Worm (Caenorhabditis elegans) whole organism, early embryonic: ENCODE data around the gene C01B10.9.

ENCODE experiments used
- B0310.2 ChIP-seq: sonication (generic microtip); optimal IDR thresholded peaks from 2 replicates; lab custom pipeline; 2016; ENCODE audit warnings: mild to moderate bottlenecking, missing genetic modification characterization, missing compliant biosample characterization
- F13C5.2 ChIP-seq: sonication (generic microtip); optimal IDR thresholded peaks from 2 replicates; lab custom pipeline; 2017; ENCODE audit warnings: mild to moderate bottlenecking, missing genetic modification characterization, inconsistent platforms, missing compliant biosample characterization
- aly-1 ChIP-seq: sonication (generic microtip); optimal IDR thresholded peaks from 2 replicates; lab custom pipeline; 2016; ENCODE audit warnings: missing genetic modification characterization, missing compliant biosample characterization
- ama-1 ChIP-seq: fragments of 150-350 bp; optimal IDR thresholded peaks from 2 replicates; lab custom pipeline; 2014
- ceh-13 ChIP-seq: fragments of 200-800 bp; sonication (Bioruptor generic); optimal IDR thresholded peaks from 2 replicates; lab custom pipeline; 2018; ENCODE audit warnings: mild to moderate bottlenecking, missing genetic modification characterization, missing compliant biosample characterization
- ceh-36 ChIP-seq: sonication (generic microtip); optimal IDR thresholded peaks from 2 replicates; lab custom pipeline; 2016; ENCODE audit warnings: missing genetic modification characterization, inconsistent platforms, missing compliant biosample characterization
- ets-7 ChIP-seq: sonication (generic microtip); optimal IDR thresholded peaks from 2 replicates; lab custom pipeline; 2016; ENCODE audit warnings: missing genotype, missing genetic modification characterization, missing compliant biosample characterization
- flt-1 ChIP-seq: fragments of 200-800 bp; sonication (Bioruptor generic); IDR thresholded peaks from 2 replicates; pipeline ENCODE4 v1.3.6; 2022; ENCODE audit warnings: missing genetic modification characterization, missing compliant biosample characterization
- hmbx-1 ChIP-seq: sonication (generic microtip); optimal IDR thresholded peaks from 2 replicates; lab custom pipeline; 2016; ENCODE audit warnings: mild to moderate bottlenecking, missing genetic modification characterization, missing compliant biosample characterization
- hmg-4 ChIP-seq: fragments of 200-800 bp; sonication (Bioruptor generic); optimal IDR thresholded peaks from 2 replicates; lab custom pipeline; 2018; ENCODE audit warnings: mild to moderate bottlenecking, missing genetic modification characterization, missing compliant biosample characterization
- hnd-1 ChIP-seq: sonication (generic microtip); optimal IDR thresholded peaks from 2 replicates; lab custom pipeline; 2016; ENCODE audit warnings: missing genetic modification characterization, missing compliant biosample characterization
- pes-1 ChIP-seq: fragments of 200-800 bp; sonication (Bioruptor generic); IDR thresholded peaks from 2 replicates; pipeline ENCODE4 v1.3.6; 2022; ENCODE audit warnings: missing genetic modification reagents, missing genetic modification characterization, missing compliant biosample characterization
- scrt-1 ChIP-seq: fragments of 200-800 bp; sonication (Bioruptor generic); IDR thresholded peaks from 2 replicates; pipeline ENCODE4 v1.3.6; 2022; ENCODE audit warnings: missing genetic modification characterization, missing compliant biosample characterization
- sea-1 ChIP-seq: fragments of 200-800 bp; sonication (Bioruptor generic); conservative IDR thresholded peaks from 2 replicates; pipeline ENCODE4 v1.3.6; 2022; ENCODE audit warnings: missing genetic modification characterization, missing compliant biosample characterization
- tbx-11 ChIP-seq: fragments of 200-800 bp; sonication (Bioruptor generic); IDR thresholded peaks from 2 replicates; pipeline ENCODE4 v1.3.6; 2022; ENCODE audit warnings: missing genetic modification characterization, missing compliant biosample characterization
- tbx-37 ChIP-seq: fragments of 200-800 bp; sonication (Bioruptor generic); conservative IDR thresholded peaks from 2 replicates; pipeline ENCODE4 v1.3.6; 2022; ENCODE audit warnings: missing genetic modification reagents, missing genetic modification characterization, missing compliant biosample characterization
- tra-4 ChIP-seq: sonication (generic microtip); optimal IDR thresholded peaks from 2 replicates; lab custom pipeline; 2017; ENCODE audit warnings: missing genetic modification characterization, missing compliant biosample characterization

The C01B10.9 gene

ce11 chrIV:6623390-6623789, 8.6 kb upstream of the C01B10.9 start, which contains the start of gene C01B10.44:
Gene C01B10.44 (plus strand): TSS chrIV:6623690.
- TF ChIP-seq tbx-37 (GFP tag; lab: Robert Waterston, UW) (no peak), tra-4 (tag; lab: Kevin White, UChicago) (no peak), pes-1 (GFP tag; lab: Robert Waterston, UW) (no peak), flt-1 (GFP tag; lab: Robert Waterston, UW) (no peak), ceh-36 (no peak), aly-1 (tag; lab: Kevin White, UChicago) (no peak), ets-7 (no peak), tbx-11 (GFP tag; lab: Robert Waterston, UW) (no peak)

DNA sequence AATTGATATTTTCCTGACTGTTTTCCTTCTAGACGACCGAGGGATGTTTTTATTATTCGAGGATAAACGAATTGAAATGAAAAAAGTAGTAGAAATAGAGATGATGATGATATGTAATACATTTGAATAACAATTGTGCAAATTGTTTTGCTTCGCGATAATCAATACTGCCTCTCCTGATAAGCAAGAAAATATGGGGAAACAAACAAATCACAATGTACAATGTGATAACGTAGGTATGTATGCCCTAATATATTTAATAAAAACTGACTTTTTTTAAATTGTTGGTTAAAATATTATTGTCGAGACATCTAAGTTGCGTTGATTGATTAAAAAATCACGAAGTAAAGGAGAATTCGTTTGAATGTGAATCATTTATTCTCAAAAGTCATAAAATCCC, 4.2 kb upstream of the C01B10.9 start, which contains the start of gene cest-5.2:
cest-5.2 (minus strand) TSS at position 128 of the 400 bp plus-strand sequence.
- TF ChIP-seq ceh-13 (GFP tag; lab: Kevin White, UChicago) (no peak), F13C5.2 (tag; lab: Kevin White, UChicago) (no peak), tra-4 (tag; lab: Kevin White, UChicago) (no peak)

DNA sequence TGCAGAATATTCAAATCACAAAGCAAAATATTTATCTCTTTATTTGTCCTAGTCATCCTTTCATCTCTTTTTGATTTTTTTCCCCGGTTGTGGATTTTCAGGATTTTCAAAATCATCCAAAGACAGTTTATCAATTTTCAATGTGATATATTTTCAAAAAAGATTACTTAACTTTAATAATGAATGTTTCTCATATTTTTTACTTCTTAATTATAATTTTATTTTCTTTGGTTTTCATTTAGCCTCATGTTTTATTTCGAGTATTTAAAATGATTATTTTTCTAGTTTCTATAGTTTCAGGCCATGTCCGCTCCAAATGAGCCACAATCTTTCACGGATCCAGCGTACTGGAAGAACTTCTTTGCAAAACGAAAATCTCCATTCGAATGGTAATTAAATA, 2.8 kb downstream of the C01B10.9 start, which contains the start of gene metl-13:
metl-13 (plus strand) TSS at position 301 of the 400 bp plus-strand sequence.
- TF ChIP-seq ceh-13 (GFP tag; lab: Kevin White, UChicago) (no peak), sea-1 (no peak), hmbx-1 (no peak), flt-1 (GFP tag; lab: Robert Waterston, UW) (no peak), F13C5.2 (tag; lab: Kevin White, UChicago) (no peak), tbx-37 (GFP tag; lab: Robert Waterston, UW) (no peak), pes-1 (GFP tag; lab: Robert Waterston, UW) (no peak), ama-1 (lab: Kevin White, UChicago) (no peak), tra-4 (tag; lab: Kevin White, UChicago) (no peak), scrt-1 (GFP tag; lab: Robert Waterston, UW) (no peak), tbx-11 (GFP tag; lab: Robert Waterston, UW) (no peak), hnd-1 (tag; lab: Kevin White, UChicago) (no peak), ets-7 (no peak), hmg-4 (GFP tag; lab: Kevin White, UChicago) (no peak)

ce11 chrIV:6638256-6638655, 6.2 kb downstream of the C01B10.9 start, which contains the start of gene C01B10.7:
Gene C01B10.7 (plus strand): TSS chrIV:6638556.
- no peak for TF ChIP-seq pes-1 (GFP tag; lab: Robert Waterston, UW)
- no peak for TF ChIP-seq scrt-1 (GFP tag; lab: Robert Waterston, UW)
- no peak for TF ChIP-seq hnd-1 (tag; lab: Kevin White, UChicago)
- TF ChIP-seq tbx-11 (GFP tag; lab: Robert Waterston, UW), result no peak
- TF ChIP-seq ceh-36, result no peak
- TF ChIP-seq aly-1 (tag; lab: Kevin White, UChicago), result no peak
- TF ChIP-seq tra-4 (tag; lab: Kevin White, UChicago), result no peak
- no peak for TF ChIP-seq ceh-13 (GFP tag; lab: Kevin White, UChicago)
- TF ChIP-seq hmg-4 (GFP tag; lab: Kevin White, UChicago), result no peak
- TF ChIP-seq B0310.2 (tag; lab: Kevin White, UChicago), result no peak
- no peak for TF ChIP-seq hmbx-1
- no peak for TF ChIP-seq tbx-37 (GFP tag; lab: Robert Waterston, UW)
- TF ChIP-seq sea-1, result no peak
- no peak for TF ChIP-seq ama-1 (lab: Kevin White, UChicago)
- no peak for TF ChIP-seq F13C5.2 (tag; lab: Kevin White, UChicago)
- no peak for TF ChIP-seq flt-1 (GFP tag; lab: Robert Waterston, UW)
- TF ChIP-seq ets-7, result no peak

DNA sequence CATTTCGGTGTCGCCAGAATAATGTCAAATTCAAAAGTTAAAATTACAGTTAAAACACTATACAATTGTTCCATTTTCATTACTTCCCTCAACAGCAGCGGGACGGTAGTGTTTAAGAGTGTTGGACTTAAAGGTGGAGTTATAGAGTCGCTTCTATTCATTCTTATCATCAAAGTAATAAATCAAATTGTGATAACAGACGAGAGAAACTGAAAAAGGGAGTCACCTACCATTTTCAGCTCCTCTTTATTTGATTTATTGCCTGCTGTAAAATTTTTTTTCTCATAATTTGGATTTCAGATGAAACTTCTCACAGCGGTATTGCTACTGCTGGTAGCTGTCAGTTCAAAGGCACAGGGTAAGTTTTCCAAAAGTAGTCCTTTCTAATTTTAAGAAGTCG, 7.9 kb downstream of the C01B10.9 start, which contains the start of gene C01B10.6:
C01B10.6 (plus strand) TSS at position 301 of the 400 bp plus-strand sequence.
- TF ChIP-seq B0310.2 (tag; lab: Kevin White, UChicago), result no peak
- no peak for TF ChIP-seq F13C5.2 (tag; lab: Kevin White, UChicago)
- no peak for TF ChIP-seq tbx-11 (GFP tag; lab: Robert Waterston, UW)
- TF ChIP-seq hmbx-1, result no peak
- TF ChIP-seq sea-1, result no peak
- no peak for TF ChIP-seq hmg-4 (GFP tag; lab: Kevin White, UChicago)
- no peak for TF ChIP-seq ceh-13 (GFP tag; lab: Kevin White, UChicago)
- TF ChIP-seq tra-4 (tag; lab: Kevin White, UChicago), result no peak
- no peak for TF ChIP-seq pes-1 (GFP tag; lab: Robert Waterston, UW)
- TF ChIP-seq aly-1 (tag; lab: Kevin White, UChicago), result no peak
- no peak for TF ChIP-seq ama-1 (lab: Kevin White, UChicago)
- no peak for TF ChIP-seq scrt-1 (GFP tag; lab: Robert Waterston, UW)
- TF ChIP-seq ets-7, result no peak
- no peak for TF ChIP-seq tbx-37 (GFP tag; lab: Robert Waterston, UW)
- TF ChIP-seq hnd-1 (tag; lab: Kevin White, UChicago), result no peak
- TF ChIP-seq ceh-36, result no peak
- no peak for TF ChIP-seq flt-1 (GFP tag; lab: Robert Waterston, UW)

ce11 chrIV:6645867-6646655, 14.0 kb downstream of the C01B10.9 start, which contains the start of gene hil-7:
Gene hil-7 (plus strand): TSS chrIV:6646312.
- peak; percentile 90 for TF ChIP-seq ama-1 (lab: Kevin White, UChicago)
- no peak for TF ChIP-seq sea-1
- peak; percentile 61 for TF ChIP-seq aly-1 (tag; lab: Kevin White, UChicago)
- peak; percentile 12 for TF ChIP-seq F13C5.2 (tag; lab: Kevin White, UChicago)
- TF ChIP-seq pes-1 (GFP tag; lab: Robert Waterston, UW), result no peak; the same call in 1 of the 2 replicates
- peak; percentile 63 for TF ChIP-seq hmg-4 (GFP tag; lab: Kevin White, UChicago)

DNA sequence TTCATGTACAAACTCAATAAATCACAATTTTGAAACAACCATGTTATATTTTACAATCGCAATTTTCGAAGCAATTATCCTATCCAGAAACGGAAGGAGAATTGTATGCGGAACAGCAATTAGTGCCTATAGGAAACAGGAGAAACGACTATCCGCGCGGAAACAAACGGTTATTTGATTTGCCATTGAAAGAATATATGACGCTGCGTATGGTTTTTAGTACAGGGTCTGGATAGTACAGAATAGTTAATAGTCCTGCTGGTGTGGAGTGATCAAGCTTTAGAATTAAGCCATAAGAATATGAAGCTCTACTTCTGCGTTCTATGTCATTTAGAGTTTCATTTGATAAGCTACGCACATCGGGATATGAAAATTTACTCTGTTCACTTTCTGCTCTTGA, 14.9 kb downstream of the C01B10.9 start:
- TF ChIP-seq tbx-37 (GFP tag; lab: Robert Waterston, UW) (0 out of 2 replicates have a peak, but pooled peaks have one; percentile 13), ets-7 (no peak), ama-1 (lab: Kevin White, UChicago) (peak; percentile 57), flt-1 (GFP tag; lab: Robert Waterston, UW) (no peak), tra-4 (tag; lab: Kevin White, UChicago) (no peak)
